Fruit fly (Drosophila melanogaster): ENCODE results near the gene CG11226.

DNA sequence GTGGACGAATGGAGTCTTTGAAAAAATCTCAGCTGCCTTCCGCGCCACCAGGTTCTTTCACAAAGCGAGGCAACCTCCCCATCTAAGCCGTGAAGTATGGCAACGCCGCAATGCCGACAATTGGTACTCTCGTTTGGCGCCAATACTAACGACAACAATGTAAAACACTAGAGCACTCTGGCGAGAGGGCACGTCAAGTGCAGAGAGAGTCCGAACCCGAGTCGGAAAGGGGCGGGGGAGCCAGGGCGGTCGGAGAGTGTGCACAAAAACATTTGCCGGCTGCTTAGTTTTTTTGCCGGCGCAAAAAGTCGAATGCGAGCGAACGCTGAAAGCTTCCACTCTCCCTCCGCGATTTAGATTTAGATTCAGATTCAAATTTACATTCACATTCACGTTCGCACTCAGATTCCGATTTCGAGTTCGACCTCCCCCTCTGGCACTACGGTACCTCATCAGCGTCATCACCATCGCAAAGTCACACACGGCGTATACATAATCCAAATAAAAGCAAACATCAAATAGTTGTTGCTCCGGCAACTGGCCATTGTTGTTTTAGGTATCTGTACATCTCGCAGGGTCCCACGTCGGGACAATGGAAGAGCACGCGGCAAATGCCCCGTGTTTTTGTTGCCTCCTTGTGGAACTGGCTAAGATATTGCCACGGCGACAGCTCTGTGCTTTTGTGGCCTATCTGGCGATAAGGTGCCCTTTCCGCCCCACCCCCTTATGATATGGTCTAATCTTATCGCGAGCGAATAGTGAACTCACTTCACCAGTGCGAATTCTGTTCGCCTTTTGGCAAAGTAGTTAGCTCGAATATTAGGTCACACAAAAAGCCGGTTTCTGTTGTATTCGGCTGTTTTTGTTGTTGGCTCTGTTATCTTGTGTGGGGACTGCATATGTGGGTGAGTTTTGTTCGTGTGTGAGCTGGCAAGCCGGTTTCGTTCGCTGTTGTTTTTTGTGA lies 1.1 kb downstream of the CG11226 start:
- TF ChIP-seq br (GFP tag; optimal IDR thresholded peaks at IDR 0.05), result no peak
- TF ChIP-seq Sp1 (GFP tag; optimal IDR thresholded peaks at IDR 0.05), result no peak
- TF ChIP-seq HLH106 (tag; optimal IDR thresholded peaks at IDR 0.05), result no peak
- TF ChIP-seq CrebA (GFP tag; optimal IDR thresholded peaks at IDR 0.05; ENCODE audit: borderline replicate concordance), result peak; percentile 79
- no peak for TF ChIP-seq CG9705 (GFP tag; optimal IDR thresholded peaks at IDR 0.05)
- no peak for TF ChIP-seq GATAd (GFP tag; optimal IDR thresholded peaks at IDR 0.05)
- peak; percentile 14 for TF ChIP-seq h (GFP tag; optimal IDR thresholded peaks at IDR 0.05)
- TF ChIP-seq dmrt93B (GFP tag; optimal IDR thresholded peaks at IDR 0.05), result no peak
- no peak for TF ChIP-seq Jra (GFP tag; optimal IDR thresholded peaks at IDR 0.05)
- no peak for TF ChIP-seq pan (optimal IDR thresholded peaks at IDR 0.05)
- TF ChIP-seq Dif (GFP tag; optimal IDR thresholded peaks at IDR 0.05; ENCODE audit: partially characterized antibody), result peak; percentile 39
- no peak for TF ChIP-seq usp (GFP tag; optimal IDR thresholded peaks at IDR 0.05)
- TF ChIP-seq Hnf4 (GFP tag; optimal IDR thresholded peaks at IDR 0.05), result no peak
